Worm (Caenorhabditis elegans) whole organism, L3 larva: ENCODE measurements around the gene C26D10.7.

Experiments used
- fos-1 ChIP-seq: fragments of 150-350 bp; optimal IDR thresholded peaks from 2 replicates; lab custom pipeline; 2014; ENCODE audit warnings: missing biosample characterization, missing genetic modification characterization
- jun-1 ChIP-seq: fragments of 150-350 bp; optimal IDR thresholded peaks from 2 replicates; lab custom pipeline; 2014; ENCODE audit warnings: missing biosample characterization, missing genetic modification reagents, missing genetic modification characterization
- unc-39 ChIP-seq: sonication (generic microtip); optimal IDR thresholded peaks from 4 replicates; lab custom pipeline; 2017; ENCODE audit warnings: missing biosample characterization, missing genetic modification characterization
- unc-62 ChIP-seq: fragments of 150-350 bp; sonication (generic microtip); optimal IDR thresholded peaks from 4 replicates; lab custom pipeline; 2014; ENCODE audit warnings: missing biosample characterization, missing genetic modification reagents, missing genetic modification characterization
- ztf-11 ChIP-seq: fragments of 150-350 bp; optimal IDR thresholded peaks from 2 replicates; lab custom pipeline; 2014; ENCODE audit warnings: missing biosample characterization, missing genetic modification characterization
- ztf-4 ChIP-seq: fragments of 150-350 bp; optimal IDR thresholded peaks from 2 replicates; lab custom pipeline; 2014; ENCODE audit warnings: missing biosample characterization, missing genetic modification characterization

- TF ChIP-seq ztf-11 (no peak), jun-1 (tag; lab: Kevin White, UChicago) (no peak), ztf-4 (tag; lab: Kevin White, UChicago) (no peak), unc-62 (no peak), fos-1 (tag; lab: Kevin White, UChicago) (no peak), unc-39 (tag; lab: Kevin White, UChicago) (no peak)
Measured at ce11 chrII:8327450-8327849, 6.3 kb upstream of the C26D10.7 start.
